Worm (Caenorhabditis elegans) whole organism, L3 larva: ENCODE measurements around the gene sel-10.
A peak's percentile ranks its signal among the peaks of the same experiment; 100 is the strongest.

ENCODE experiments used
- R02D3.7 ChIP-seq: fragments of 150-350 bp; optimal IDR thresholded peaks from 2 replicates; lab custom pipeline; 2014; ENCODE audit warnings: missing biosample characterization, missing genetic modification characterization
- ZK546.5 ChIP-seq: sonication (generic microtip); optimal IDR thresholded peaks from 2 replicates; lab custom pipeline; 2017; ENCODE audit warnings: missing biosample characterization, missing genetic modification characterization
- aly-2 ChIP-seq: fragments of 150-350 bp; optimal IDR thresholded peaks from 2 replicates; lab custom pipeline; 2014; ENCODE audit warnings: missing biosample characterization, missing genetic modification characterization
- ceh-16 ChIP-seq: sonication (generic microtip); optimal IDR thresholded peaks from 2 replicates; lab custom pipeline; 2017; ENCODE audit warnings: missing biosample characterization, missing genetic modification characterization
- ceh-9 ChIP-seq: sonication (generic microtip); optimal IDR thresholded peaks from 2 replicates; lab custom pipeline; 2018; ENCODE audit warnings: missing biosample characterization, missing genetic modification characterization
- elt-1 ChIP-seq: fragments of 150-350 bp; optimal IDR thresholded peaks from 2 replicates; lab custom pipeline; 2014; ENCODE audit warnings: missing biosample characterization, missing genetic modification characterization
- elt-2 ChIP-seq: sonication (generic microtip); optimal IDR thresholded peaks from 2 replicates; lab custom pipeline; 2016; ENCODE audit warnings: missing genetic modification reagents, mild to moderate bottlenecking, missing genetic modification characterization, missing compliant biosample characterization
- elt-3 ChIP-seq, 3 experiments: fragments of 150-350 bp in 1 of 3; sonication (generic microtip) in 2 of 3; optimal IDR thresholded peaks; 2 replicates in 2 of 3; 4 replicates in 1 of 3; lab custom pipeline; 2014 to 2017; ENCODE audit warnings: missing biosample characterization in 3 of 3, missing genetic modification characterization in 3 of 3
- eor-1 ChIP-seq, 2 experiments: fragments of 150-350 bp; optimal IDR thresholded peaks; 2 replicates each; lab custom pipeline; 2014 to 2018; ENCODE audit warnings: missing biosample characterization in 2 of 2, missing genetic modification characterization in 2 of 2
- fkh-10 ChIP-seq: sonication (generic microtip); optimal IDR thresholded peaks from 2 replicates; lab custom pipeline; 2017; ENCODE audit warnings: missing biosample characterization, missing genetic modification reagents, missing genetic modification characterization
- hmg-11 ChIP-seq: sonication (generic microtip); optimal IDR thresholded peaks from 2 replicates; lab custom pipeline; 2016; ENCODE audit warnings: missing genetic modification characterization, missing compliant biosample characterization
- jun-1 ChIP-seq: fragments of 150-350 bp; optimal IDR thresholded peaks from 2 replicates; lab custom pipeline; 2014; ENCODE audit warnings: missing biosample characterization, missing genetic modification reagents, missing genetic modification characterization
- mdl-1 ChIP-seq: fragments of 150-350 bp; optimal IDR thresholded peaks from 2 replicates; lab custom pipeline; 2014; ENCODE audit warnings: missing biosample characterization, missing genetic modification characterization
- mml-1 ChIP-seq: fragments of 150-350 bp; sonication (generic microtip); optimal IDR thresholded peaks from 3 replicates; lab custom pipeline; 2014; ENCODE audit warnings: missing biosample characterization, missing genetic modification characterization
- nfya-1 ChIP-seq: sonication (generic microtip); optimal IDR thresholded peaks from 2 replicates; lab custom pipeline; 2017; ENCODE audit warnings: missing genetic modification characterization, mild to moderate bottlenecking, missing compliant biosample characterization, antibody characterized with exemption, moderate library complexity; ENCODE audit not compliant: insufficient read depth
- nhr-11 ChIP-seq: fragments of 150-350 bp; optimal IDR thresholded peaks from 2 replicates; lab custom pipeline; 2014; ENCODE audit warnings: missing biosample characterization, missing genetic modification characterization
- nhr-23 ChIP-seq: fragments of 150-350 bp; optimal IDR thresholded peaks from 2 replicates; lab custom pipeline; 2014; ENCODE audit warnings: missing biosample characterization, missing genetic modification reagents, missing genetic modification characterization
- nhr-237 ChIP-seq: fragments of 150-350 bp; optimal IDR thresholded peaks from 2 replicates; lab custom pipeline; 2014; ENCODE audit warnings: missing biosample characterization, missing genetic modification characterization
- nhr-25 ChIP-seq: sonication (generic microtip); optimal IDR thresholded peaks from 2 replicates; lab custom pipeline; 2017; ENCODE audit warnings: missing biosample characterization, missing genetic modification characterization
- nhr-67 ChIP-seq: fragments of 150-350 bp; optimal IDR thresholded peaks from 2 replicates; lab custom pipeline; 2014; ENCODE audit warnings: missing biosample characterization, missing genetic modification characterization
- pqm-1 ChIP-seq: fragments of 150-350 bp; optimal IDR thresholded peaks from 2 replicates; lab custom pipeline; 2017; ENCODE audit warnings: missing biosample characterization, missing genetic modification characterization, inconsistent platforms
- sea-2 ChIP-seq: fragments of 150-350 bp; sonication (generic microtip); optimal IDR thresholded peaks from 4 replicates; lab custom pipeline; 2014; ENCODE audit warnings: missing biosample characterization, missing genetic modification reagents, missing genetic modification characterization
- skn-1 ChIP-seq: fragments of 150-350 bp; optimal IDR thresholded peaks from 2 replicates; lab custom pipeline; 2014; ENCODE audit warnings: missing biosample characterization, missing genetic modification characterization

sel-10 gene

DNA sequence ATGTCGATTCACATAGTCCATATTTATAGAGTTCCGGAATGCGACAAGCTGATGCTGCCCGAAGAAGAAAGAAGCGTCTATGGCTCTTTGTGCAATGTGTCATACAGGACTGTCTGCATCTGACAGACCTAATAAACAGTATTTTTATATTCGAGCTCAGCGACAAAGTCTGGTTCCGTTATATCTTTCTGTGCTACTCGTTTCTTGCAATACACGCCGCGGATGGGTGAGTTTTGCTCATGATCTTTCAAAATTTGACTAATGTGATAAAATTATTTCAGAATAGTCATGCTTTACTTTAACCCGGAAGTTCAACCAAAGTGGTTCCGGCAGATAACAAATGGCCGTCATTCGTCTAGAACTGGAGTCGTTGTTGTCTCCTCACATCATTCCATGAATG, 44.5 kb downstream of the sel-10 start:
- TF ChIP-seq pqm-1 (tag; lab: Kevin White, UChicago) (no peak), nhr-25 (tag; lab: Kevin White, UChicago) (no peak), nhr-237 (tag; lab: Kevin White, UChicago) (no peak), mml-1 (no peak), mdl-1 (tag; lab: Kevin White, UChicago) (no peak), hmg-11 (tag; lab: Kevin White, UChicago) (no peak), nfya-1 (no peak), sea-2 (GFP tag; lab: Kevin White, UChicago) (no peak), fkh-10 (no peak), ZK546.5 (tag; lab: Kevin White, UChicago) (no peak), elt-3 (tag; optimal IDR thresholded peaks at IDR 0.05; lab: Kevin White, UChicago) (no peak), nhr-11 (tag; lab: Kevin White, UChicago) (no peak), nhr-23 (no peak), ceh-16 (tag; lab: Kevin White, UChicago) (no peak), nhr-67 (tag; lab: Kevin White, UChicago) (no peak), jun-1 (tag; lab: Kevin White, UChicago) (no peak), eor-1 (tag; optimal IDR thresholded peaks at IDR 0.05; lab: Kevin White, UChicago) (no peak), R02D3.7 (tag; lab: Kevin White, UChicago) (no peak), elt-2 (tag; lab: Kevin White, UChicago) (no peak), ceh-9 (tag; lab: Kevin White, UChicago) (no peak)

DNA sequence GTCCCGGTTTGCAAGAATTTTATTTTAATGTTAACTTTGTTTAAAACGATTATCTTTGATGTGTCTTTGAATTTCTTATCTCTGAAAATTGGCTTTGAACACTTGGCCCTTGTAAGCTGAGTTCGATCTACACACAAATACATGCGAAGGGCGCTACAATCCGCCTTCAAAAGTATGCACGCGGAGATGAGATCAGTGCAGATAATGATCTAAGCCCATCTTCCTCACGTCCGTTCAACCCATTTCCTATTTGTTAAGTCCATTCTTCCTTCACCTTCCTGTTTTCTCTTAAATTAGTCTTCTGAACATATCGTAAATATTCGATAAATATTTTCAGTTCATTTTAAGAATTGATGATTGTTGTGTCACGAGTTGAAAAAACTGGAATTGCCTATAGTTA, 47.2 kb downstream of the sel-10 start, which contains the start of gene nhr-175:
TSS of gene nhr-175 (plus strand) at position 339 of the 400 bp plus-strand sequence.
- no peak for TF ChIP-seq skn-1 (tag; lab: Kevin White, UChicago)
- peak; percentile 50 for TF ChIP-seq nhr-23
- TF ChIP-seq nhr-25 (tag; lab: Kevin White, UChicago): peak; percentile 52
- peak; percentile 92 for TF ChIP-seq elt-1 (tag; lab: Kevin White, UChicago)

DNA sequence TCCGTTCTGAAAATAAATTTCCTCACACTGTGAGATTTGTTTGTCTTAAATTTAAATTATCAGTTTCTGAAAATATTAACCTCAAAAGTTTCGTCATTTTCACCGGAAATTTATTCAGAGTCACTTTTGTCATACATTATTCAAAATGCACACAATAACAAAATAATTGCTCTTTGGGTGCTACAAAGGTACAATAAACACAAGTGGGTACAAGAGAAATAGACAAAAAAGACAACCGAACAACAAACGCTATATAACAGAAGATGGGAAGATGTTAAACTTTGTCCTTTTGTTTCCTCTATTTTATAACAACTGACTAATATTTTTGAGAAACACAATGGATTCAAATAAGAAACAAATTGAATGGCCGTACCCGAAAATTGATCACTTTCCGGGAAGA, 50.4 kb downstream of the sel-10 start:
- peak; percentile 2 for TF ChIP-seq pqm-1 (tag; lab: Kevin White, UChicago)
- TF ChIP-seq elt-1 (tag; lab: Kevin White, UChicago): no peak
- TF ChIP-seq aly-2 (tag; lab: Kevin White, UChicago): no peak
- no peak for TF ChIP-seq jun-1 (tag; lab: Kevin White, UChicago)
- TF ChIP-seq nhr-11 (tag; lab: Kevin White, UChicago): peak; percentile 98
